Worm (Caenorhabditis elegans): ENCODE measurements around the gene lgc-40.

Gene lgc-40

DNA sequence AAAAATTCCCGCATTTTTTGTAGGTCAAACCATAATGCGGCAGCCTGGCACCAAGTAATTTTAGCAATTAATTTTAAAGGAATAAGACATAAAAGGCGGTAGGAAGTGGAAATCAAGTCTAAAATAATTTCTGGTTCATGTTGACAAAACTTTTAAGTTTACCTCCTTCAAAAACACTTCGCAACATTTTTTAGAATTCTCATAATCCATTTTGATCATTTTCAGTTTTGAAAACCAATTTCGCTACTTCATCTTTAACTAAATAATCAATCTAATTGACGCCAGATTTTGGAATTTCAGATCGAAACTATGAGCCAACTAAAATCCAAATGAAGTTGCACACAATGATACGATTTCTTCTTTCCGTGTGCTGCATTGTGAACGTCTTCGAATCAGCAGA is at the start of gene lgc-40:
Gene lgc-40 (plus strand): TSS at position 301 of the 400 bp plus-strand sequence.
- TF ChIP-seq hmg-4 (GFP tag; optimal IDR thresholded peaks at IDR 0.05) (no peak), tbx-11 (GFP tag; IDR thresholded peaks at IDR 0.05) (no peak), F13C5.2 (tag; optimal IDR thresholded peaks at IDR 0.05) (no peak), pes-1 (GFP tag; IDR thresholded peaks at IDR 0.05) (no peak), ceh-13 (GFP tag; optimal IDR thresholded peaks at IDR 0.05) (no peak), ceh-36 (tag; optimal IDR thresholded peaks at IDR 0.05) (no peak), tbx-37 (GFP tag; conservative IDR thresholded peaks at IDR 0.05) (no peak), flt-1 (GFP tag; IDR thresholded peaks at IDR 0.05) (no peak), hmbx-1 (tag; optimal IDR thresholded peaks at IDR 0.05) (no peak), sea-1 (GFP tag; conservative IDR thresholded peaks at IDR 0.05) (no peak), B0310.2 (tag; optimal IDR thresholded peaks at IDR 0.05) (no peak), aly-1 (tag; optimal IDR thresholded peaks at IDR 0.05) (no peak), ama-1 (optimal IDR thresholded peaks at IDR 0.05) (no peak), tra-4 (tag; optimal IDR thresholded peaks at IDR 0.05) (no peak), scrt-1 (GFP tag; IDR thresholded peaks at IDR 0.05) (no peak), ets-7 (tag; optimal IDR thresholded peaks at IDR 0.05) (no peak)

DNA sequence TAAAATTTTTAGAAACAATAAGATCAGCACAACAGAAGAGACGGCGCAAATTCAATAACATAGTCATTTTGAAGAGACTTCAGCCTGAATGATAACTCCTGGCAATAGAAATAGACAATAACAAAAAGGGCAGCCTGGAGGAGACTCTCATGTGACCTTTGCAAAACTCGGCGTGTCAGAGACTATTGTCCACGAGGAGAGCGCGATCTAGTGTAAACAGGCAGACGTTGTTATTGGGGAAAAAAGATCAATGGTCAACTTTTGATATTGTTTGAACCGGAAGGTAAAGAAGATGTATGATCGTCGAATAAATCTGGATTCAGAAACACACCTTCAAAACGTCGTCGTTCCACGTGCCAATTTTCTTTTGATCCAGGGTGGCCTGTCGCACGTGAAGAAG is 43.7 kb upstream of the lgc-40 start:
- TF ChIP-seq B0310.2 (tag; optimal IDR thresholded peaks at IDR 0.05), result no peak

- no peak for TF ChIP-seq scrt-1 (GFP tag; IDR thresholded peaks at IDR 0.05)
- no peak for TF ChIP-seq ceh-13 (GFP tag; optimal IDR thresholded peaks at IDR 0.05)
- no peak for TF ChIP-seq hmbx-1 (tag; optimal IDR thresholded peaks at IDR 0.05)
- TF ChIP-seq ceh-36 (tag; optimal IDR thresholded peaks at IDR 0.05), result no peak
- TF ChIP-seq sea-1 (GFP tag; conservative IDR thresholded peaks at IDR 0.05), result no peak
- TF ChIP-seq hmg-4 (GFP tag; optimal IDR thresholded peaks at IDR 0.05), result no peak
- no peak for TF ChIP-seq pes-1 (GFP tag; IDR thresholded peaks at IDR 0.05)
- TF ChIP-seq ets-7 (tag; optimal IDR thresholded peaks at IDR 0.05), result no peak
- no peak for TF ChIP-seq F13C5.2 (tag; optimal IDR thresholded peaks at IDR 0.05)
- TF ChIP-seq tbx-11 (GFP tag; IDR thresholded peaks at IDR 0.05), result no peak
- TF ChIP-seq ama-1 (optimal IDR thresholded peaks at IDR 0.05), result no peak
- no peak for TF ChIP-seq hnd-1 (tag; optimal IDR thresholded peaks at IDR 0.05)
- no peak for TF ChIP-seq tbx-37 (GFP tag; conservative IDR thresholded peaks at IDR 0.05)
- TF ChIP-seq tra-4 (tag; optimal IDR thresholded peaks at IDR 0.05), result no peak
These were observed 43.0 kb upstream of the lgc-40 start for ce11 chrX:2316859-2317258.

DNA sequence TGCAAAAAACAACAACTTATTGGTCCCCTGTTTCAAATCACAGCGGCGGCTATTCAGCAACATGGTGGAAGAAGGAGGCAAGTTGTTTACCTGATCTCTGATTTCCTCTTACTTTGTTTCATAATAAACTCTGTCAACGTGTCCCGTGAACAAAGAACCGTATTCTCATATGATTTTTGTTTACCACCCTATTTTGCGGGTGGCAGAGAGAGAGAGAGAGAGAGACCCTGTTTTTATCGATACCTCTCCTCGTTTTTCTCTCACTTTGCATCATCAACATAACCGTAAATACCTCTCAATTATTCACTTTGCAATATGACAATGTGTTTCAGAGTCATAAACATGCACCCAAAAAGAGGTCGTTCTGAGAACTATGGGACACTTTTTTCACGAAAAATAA is 42.4 kb upstream of the lgc-40 start:
- TF ChIP-seq sea-1 (GFP tag; conservative IDR thresholded peaks at IDR 0.05) (no peak), tbx-11 (GFP tag; IDR thresholded peaks at IDR 0.05) (no peak), flt-1 (GFP tag; IDR thresholded peaks at IDR 0.05) (no peak), F13C5.2 (tag; optimal IDR thresholded peaks at IDR 0.05) (no peak), tra-4 (tag; optimal IDR thresholded peaks at IDR 0.05) (no peak), scrt-1 (GFP tag; IDR thresholded peaks at IDR 0.05) (no peak), pes-1 (GFP tag; IDR thresholded peaks at IDR 0.05) (no peak), hmg-4 (GFP tag; optimal IDR thresholded peaks at IDR 0.05) (no peak), ama-1 (optimal IDR thresholded peaks at IDR 0.05) (no peak), B0310.2 (tag; optimal IDR thresholded peaks at IDR 0.05) (no peak), ets-7 (tag; optimal IDR thresholded peaks at IDR 0.05) (no peak), hmbx-1 (tag; optimal IDR thresholded peaks at IDR 0.05) (no peak), aly-1 (tag; optimal IDR thresholded peaks at IDR 0.05) (no peak), tbx-37 (GFP tag; conservative IDR thresholded peaks at IDR 0.05) (no peak), ceh-36 (tag; optimal IDR thresholded peaks at IDR 0.05) (no peak), hnd-1 (tag; optimal IDR thresholded peaks at IDR 0.05) (no peak), ceh-13 (GFP tag; optimal IDR thresholded peaks at IDR 0.05) (no peak)

- no peak for TF ChIP-seq aly-1 (tag; optimal IDR thresholded peaks at IDR 0.05)
- TF ChIP-seq pes-1 (GFP tag; IDR thresholded peaks at IDR 0.05), result no peak
- no peak for TF ChIP-seq hmbx-1 (tag; optimal IDR thresholded peaks at IDR 0.05)
- TF ChIP-seq flt-1 (GFP tag; IDR thresholded peaks at IDR 0.05), result no peak
- TF ChIP-seq sea-1 (GFP tag; conservative IDR thresholded peaks at IDR 0.05), result no peak
- no peak for TF ChIP-seq scrt-1 (GFP tag; IDR thresholded peaks at IDR 0.05)
- no peak for TF ChIP-seq hnd-1 (tag; optimal IDR thresholded peaks at IDR 0.05)
- no peak for TF ChIP-seq tra-4 (tag; optimal IDR thresholded peaks at IDR 0.05)
These were observed 40.7 kb upstream of the lgc-40 start, which contains the start of gene aakg-4 for ce11 chrX:2319238-2319637. TSS of gene aakg-4 (minus strand) at chrX:2319338.

DNA sequence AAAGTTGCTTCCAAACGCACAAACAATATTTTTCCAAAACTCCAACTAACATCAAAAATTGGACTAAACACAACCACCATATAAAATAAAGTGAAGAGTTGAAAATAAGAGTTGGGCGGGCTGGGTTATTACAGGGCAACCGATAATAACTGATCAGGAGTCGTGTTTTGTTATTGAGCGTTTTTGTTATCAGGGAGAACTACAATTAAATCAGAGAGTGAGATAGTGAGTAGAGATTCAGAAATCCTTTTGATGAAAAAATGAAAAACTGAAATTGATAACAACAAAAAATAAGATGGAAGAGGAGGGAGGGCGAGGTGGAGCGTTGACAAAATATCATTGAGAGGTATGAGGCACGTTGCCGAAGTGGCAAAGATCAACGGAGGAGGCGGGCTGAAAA is 39.4 kb upstream of the lgc-40 start:
- no peak for TF ChIP-seq hnd-1 (tag; optimal IDR thresholded peaks at IDR 0.05)
- TF ChIP-seq flt-1 (GFP tag; IDR thresholded peaks at IDR 0.05), result no peak
- TF ChIP-seq hmg-4 (GFP tag; optimal IDR thresholded peaks at IDR 0.05), result no peak
- TF ChIP-seq sea-1 (GFP tag; conservative IDR thresholded peaks at IDR 0.05), result no peak
- no peak for TF ChIP-seq tra-4 (tag; optimal IDR thresholded peaks at IDR 0.05)
- TF ChIP-seq hmbx-1 (tag; optimal IDR thresholded peaks at IDR 0.05), result no peak
- no peak for TF ChIP-seq ets-7 (tag; optimal IDR thresholded peaks at IDR 0.05)
- TF ChIP-seq scrt-1 (GFP tag; IDR thresholded peaks at IDR 0.05), result no peak
- TF ChIP-seq pes-1 (GFP tag; IDR thresholded peaks at IDR 0.05), result no peak
- TF ChIP-seq F13C5.2 (tag; optimal IDR thresholded peaks at IDR 0.05), result no peak

DNA sequence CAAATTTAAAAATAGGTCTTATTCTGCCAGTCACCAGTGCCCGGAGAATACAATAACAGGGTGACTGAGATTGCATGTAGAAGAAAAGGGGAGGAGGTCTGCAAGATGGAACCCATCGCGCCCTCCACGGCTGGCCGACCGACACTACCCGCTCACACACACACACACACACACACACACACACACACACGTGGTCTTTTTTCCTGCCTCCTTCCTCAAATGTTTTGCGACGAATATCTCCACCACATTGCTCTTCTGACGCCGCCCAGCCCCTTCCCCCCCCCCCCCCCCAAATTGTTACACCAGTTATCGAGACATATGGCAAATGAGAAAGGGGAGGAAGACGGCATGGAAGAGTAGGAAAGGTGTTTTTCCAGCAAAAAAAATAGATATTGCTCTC is 38.1 kb upstream of the lgc-40 start:
- TF ChIP-seq hmbx-1 (tag; optimal IDR thresholded peaks at IDR 0.05), result no peak
- TF ChIP-seq tbx-11 (GFP tag; IDR thresholded peaks at IDR 0.05), result no peak
- TF ChIP-seq ceh-13 (GFP tag; optimal IDR thresholded peaks at IDR 0.05), result no peak
- TF ChIP-seq hnd-1 (tag; optimal IDR thresholded peaks at IDR 0.05), result no peak
- no peak for TF ChIP-seq aly-1 (tag; optimal IDR thresholded peaks at IDR 0.05)
- no peak for TF ChIP-seq ets-7 (tag; optimal IDR thresholded peaks at IDR 0.05)
- TF ChIP-seq tra-4 (tag; optimal IDR thresholded peaks at IDR 0.05), result no peak
- no peak for TF ChIP-seq B0310.2 (tag; optimal IDR thresholded peaks at IDR 0.05)
- TF ChIP-seq ceh-36 (tag; optimal IDR thresholded peaks at IDR 0.05), result no peak
- TF ChIP-seq scrt-1 (GFP tag; IDR thresholded peaks at IDR 0.05), result no peak
- 0 out of 2 replicates have a peak, but pooled peaks have one; percentile 19 for TF ChIP-seq tbx-37 (GFP tag; conservative IDR thresholded peaks at IDR 0.05)
- TF ChIP-seq pes-1 (GFP tag; IDR thresholded peaks at IDR 0.05), result no peak
- TF ChIP-seq sea-1 (GFP tag; conservative IDR thresholded peaks at IDR 0.05), result no peak
- TF ChIP-seq F13C5.2 (tag; optimal IDR thresholded peaks at IDR 0.05), result peak; percentile 6
- TF ChIP-seq flt-1 (GFP tag; IDR thresholded peaks at IDR 0.05), result no peak
- TF ChIP-seq ama-1 (optimal IDR thresholded peaks at IDR 0.05), result no peak
- peak; percentile 15 for TF ChIP-seq hmg-4 (GFP tag; optimal IDR thresholded peaks at IDR 0.05)
